Fruit fly (Drosophila melanogaster) whole organism, larva: ENCODE measurements around the gene CG13601.
A peak's percentile ranks its signal among the peaks of the same experiment; 100 is the strongest.

Source experiments
- noc ChIP-seq: fragments of 200-800 bp; sonication (Bioruptor generic); optimal IDR thresholded peaks from 3 replicates; lab custom pipeline; 2019; ENCODE audit warnings: missing biosample characterization, mild to moderate bottlenecking, missing genetic modification characterization, moderate library complexity

Gene CG13601

DNA sequence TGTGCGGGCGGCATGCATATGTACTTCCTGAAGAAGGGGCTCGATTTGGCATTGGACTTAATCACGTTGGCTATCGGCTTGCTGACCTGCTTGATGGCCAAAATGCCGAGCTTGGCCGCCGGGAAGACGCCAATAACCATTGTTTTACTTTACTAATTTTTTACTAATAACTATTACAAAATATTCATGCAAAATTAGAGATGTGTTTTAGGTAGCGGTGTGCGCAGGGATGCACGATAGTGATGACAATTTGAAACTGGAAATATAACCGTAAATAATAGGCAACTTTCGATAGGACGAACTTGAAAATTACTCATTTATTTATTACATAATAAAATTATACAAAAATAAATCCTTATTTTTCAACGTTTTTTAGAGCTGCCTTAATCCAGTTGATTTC lies at the start of gene CG13601:
CG13601 (minus strand) TSS at position 206 of the 400 bp plus-strand sequence.
- TF ChIP-seq noc, result no peak

DNA sequence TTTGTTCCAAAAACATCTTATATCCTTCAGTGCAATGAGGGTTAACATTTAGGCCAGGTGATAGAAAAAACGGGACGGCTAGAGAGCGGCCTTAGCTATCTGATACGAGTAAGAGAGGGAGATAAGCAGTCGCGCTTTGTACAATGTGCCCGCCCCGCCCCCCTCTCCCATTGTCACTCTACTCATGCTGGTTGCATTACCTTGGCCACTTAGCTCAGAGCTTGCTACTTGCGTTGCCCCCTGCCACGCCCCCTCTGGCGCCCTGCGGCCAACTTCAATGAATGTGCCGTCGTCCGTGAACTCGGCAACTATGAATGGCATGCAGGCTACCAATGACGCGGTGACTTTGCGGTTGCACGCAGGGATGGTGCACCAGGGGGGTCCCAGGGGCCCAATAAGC lies 44.3 kb upstream of the CG13601 start:
- TF ChIP-seq noc, result no peak

- TF ChIP-seq noc, result no peak
Observed at dm6 chr3R:23971208-23971607, 43.8 kb upstream of the CG13601 start.

dm6 chr3R:23969449-23969848 lies 42.0 kb upstream of the CG13601 start:
- TF ChIP-seq noc, result no peak

DNA sequence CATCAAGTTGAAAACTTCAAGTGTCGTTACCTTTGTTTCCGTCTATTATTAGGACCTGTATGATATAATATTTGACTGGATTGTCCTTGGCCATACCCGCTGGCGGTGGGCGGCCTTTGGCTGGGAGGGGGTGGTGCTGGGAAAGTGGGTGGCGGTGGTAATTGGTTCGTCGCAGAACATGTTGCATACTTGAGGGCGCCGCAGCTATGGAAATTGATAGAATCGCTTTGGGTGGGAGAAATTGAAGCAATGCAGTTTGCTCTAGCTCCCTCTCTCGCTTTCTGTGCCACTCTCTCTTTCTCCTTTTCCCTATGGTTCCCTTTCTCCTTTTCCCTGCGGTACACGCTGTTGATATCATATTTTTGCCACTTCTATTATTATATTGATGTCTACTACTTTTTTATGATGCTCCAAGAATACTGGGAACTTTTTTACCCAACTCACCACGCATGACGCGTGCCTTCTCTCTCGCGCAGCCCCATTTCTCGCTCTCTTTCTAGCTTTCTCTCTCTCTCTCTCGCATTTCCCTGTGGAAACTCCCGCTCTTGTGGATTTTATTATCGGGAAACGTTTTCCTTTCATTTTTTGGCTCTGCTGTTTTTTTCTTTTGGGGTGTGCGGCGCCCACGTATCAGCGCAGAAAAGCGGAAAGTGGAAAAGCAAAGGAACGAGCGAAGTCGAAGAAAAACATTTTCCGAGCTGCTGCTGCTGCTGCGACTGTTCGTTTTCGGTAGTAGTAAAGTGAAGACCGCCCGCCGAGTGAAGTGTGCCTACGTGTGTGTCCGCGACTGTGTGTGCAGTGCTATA lies 37.7 kb upstream of the CG13601 start:
- no peak for TF ChIP-seq noc

DNA sequence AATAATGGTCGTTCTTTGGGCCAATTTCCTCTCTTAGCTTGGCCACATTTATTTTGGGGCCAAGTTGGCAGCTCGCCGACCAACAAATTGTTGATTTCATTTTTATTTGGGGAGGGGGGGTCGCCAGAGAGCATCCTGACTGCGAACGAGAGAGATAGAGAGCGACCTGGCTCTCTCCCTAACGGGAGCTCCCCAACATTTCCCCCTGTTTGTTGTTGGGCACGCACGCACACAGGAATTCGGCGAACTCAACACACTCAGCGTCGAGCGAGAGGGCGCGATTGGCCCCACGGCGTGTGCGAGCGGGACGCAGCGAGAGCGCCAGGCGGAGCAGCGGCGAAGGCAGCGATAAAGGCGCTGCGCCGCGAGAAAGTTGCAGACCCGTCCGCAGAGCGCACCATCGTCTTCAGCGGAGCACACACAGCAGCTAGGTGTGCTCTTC lies 35.4 kb upstream of the CG13601 start, which contains the start of gene CG31140:
CG31140 (plus strand) TSS at position 400 of the 442 bp plus-strand sequence.
- no peak for TF ChIP-seq noc

DNA sequence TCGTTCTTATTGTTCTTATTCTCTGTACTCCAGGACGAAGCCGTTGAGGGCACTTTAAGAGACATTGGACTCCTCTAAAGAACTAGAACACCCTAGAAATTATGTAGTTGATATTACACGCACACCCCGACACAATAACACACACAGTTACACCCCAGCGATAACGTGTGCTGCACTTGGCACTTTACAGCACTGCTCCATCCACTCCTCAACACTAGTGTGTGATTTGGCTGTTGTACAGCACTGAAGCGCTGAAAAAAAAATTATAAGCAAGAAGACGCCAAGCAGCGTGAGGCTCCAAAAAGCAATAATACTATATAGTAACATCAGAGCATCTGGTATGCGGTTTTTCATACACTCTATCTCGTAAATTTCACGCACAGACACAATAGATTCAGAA lies 33.4 kb upstream of the CG13601 start:
- no peak for TF ChIP-seq noc

DNA sequence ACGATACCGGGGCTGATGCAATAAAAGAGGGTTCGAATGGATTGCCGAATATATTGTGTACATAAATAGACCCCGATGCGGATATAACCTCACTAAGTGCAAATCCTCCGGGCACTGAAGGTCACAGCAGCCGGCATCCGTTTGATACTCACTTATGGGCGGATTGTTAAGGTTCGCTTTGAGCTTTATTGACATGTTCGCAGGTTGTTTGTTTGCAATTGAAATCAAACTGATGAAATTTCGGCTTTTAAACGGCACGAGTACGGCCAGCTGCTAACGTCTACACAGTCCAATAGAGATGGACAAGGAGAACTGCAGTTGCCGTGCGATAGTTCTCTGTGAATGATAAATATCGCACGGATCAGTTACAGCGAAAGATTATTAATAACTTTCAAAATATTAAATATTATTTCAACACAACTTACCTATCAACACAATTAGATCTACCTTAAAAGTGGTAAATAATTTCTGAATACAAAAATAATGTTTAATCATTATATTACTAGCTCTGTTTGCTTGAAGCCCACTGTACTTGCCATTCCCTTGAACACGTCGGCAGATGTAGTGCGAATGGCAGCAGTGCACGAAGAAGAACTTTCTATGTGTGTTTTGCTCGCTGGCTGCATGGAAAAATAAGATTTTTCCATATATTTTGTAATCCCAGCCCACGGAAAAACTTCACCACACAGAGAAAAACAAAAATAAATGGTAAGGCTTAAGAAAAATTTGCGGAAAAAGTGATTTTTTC lies 30.8 kb upstream of the CG13601 start, which contains the start of the genes GluProRS and AP-1sigma:
GluProRS (minus strand) TSS at position 301 of the 748 bp plus-strand sequence.
AP-1sigma (plus strand) TSS at position 561 of the 748 bp plus-strand sequence.
- peak; percentile 78 for TF ChIP-seq noc

dm6 chr3R:23955380-23955779 lies 27.9 kb upstream of the CG13601 start:
- no peak for TF ChIP-seq noc

DNA sequence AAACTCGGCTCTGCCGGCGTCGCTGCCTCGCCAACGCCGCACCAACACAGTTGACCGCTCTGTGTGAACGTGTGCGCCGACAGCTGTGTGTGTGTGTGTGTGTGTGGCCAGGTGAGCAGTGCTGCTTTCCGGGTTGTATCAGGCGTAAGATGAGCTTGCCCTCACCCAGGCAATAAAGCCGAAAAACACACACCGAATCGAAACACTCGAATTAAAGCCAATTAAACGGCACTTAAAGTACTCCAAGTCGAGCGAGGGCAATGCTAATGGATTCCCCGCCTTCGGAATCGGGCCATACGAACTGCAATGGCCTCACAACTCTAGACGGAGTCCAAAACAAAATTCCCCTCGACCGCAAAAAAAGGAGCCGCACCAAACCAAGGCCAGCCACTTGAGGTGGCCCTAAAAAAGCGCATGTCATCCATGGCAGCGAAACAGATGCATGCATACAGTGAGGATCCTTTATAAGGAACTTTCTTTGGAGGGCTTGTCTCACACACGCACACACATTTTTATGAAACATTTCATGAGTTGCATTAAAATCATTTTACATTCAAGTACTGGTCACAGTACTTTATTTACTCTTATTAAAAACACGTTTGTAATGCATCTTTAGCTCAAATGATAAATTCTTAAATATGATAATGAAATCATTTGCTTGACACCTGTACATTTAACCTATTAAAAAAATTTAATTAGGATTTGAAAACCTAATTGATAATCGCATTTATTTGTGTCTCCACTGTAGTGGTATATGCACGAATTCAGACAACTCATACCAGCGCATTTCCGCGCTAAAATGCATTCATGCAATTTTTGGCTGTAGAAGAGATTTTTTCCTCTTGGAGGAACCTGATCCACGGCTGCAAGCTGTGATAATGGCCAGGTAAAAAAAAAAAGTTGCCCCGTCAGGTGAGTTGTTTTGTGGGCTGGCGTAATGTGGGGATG lies 21.3 kb upstream of the CG13601 start:
- TF ChIP-seq noc, result no peak

dm6 chr3R:23948324-23948465 lies 20.8 kb upstream of the CG13601 start, which contains the start of gene CG12268:
Gene CG12268 (minus strand): TSS chr3R:23948424.
- no peak for TF ChIP-seq noc

dm6 chr3R:23947002-23947401 lies 19.6 kb upstream of the CG13601 start:
- TF ChIP-seq noc, result no peak

- no peak for TF ChIP-seq noc
Observed at dm6 chr3R:23943843-23944356, 16.5 kb upstream of the CG13601 start.

- peak; percentile 59 for TF ChIP-seq noc
Observed at dm6 chr3R:23942965-23943413, 15.6 kb upstream of the CG13601 start, which contains the start of gene Gdh. Gene Gdh (minus strand): TSS chr3R:23943101.

dm6 chr3R:23942550-23942949 lies 15.1 kb upstream of the CG13601 start:
- TF ChIP-seq noc, result no peak

dm6 chr3R:23941643-23942424 lies 14.4 kb upstream of the CG13601 start:
- TF ChIP-seq noc, result peak; percentile 37
